Fruit fly (Drosophila melanogaster) whole organism, wandering third instar larva: Measurements from ENCODE around the gene CG1640.

Source experiments
- dsf ChIP-seq: sonication (Bioruptor generic); optimal IDR thresholded peaks from 2 replicates; lab custom pipeline; 2016; ENCODE audit warnings: missing biosample characterization, missing genetic modification characterization, borderline replicate concordance
- psq ChIP-seq: fragments of 200-800 bp; sonication (Bioruptor generic); optimal IDR thresholded peaks from 3 replicates; lab custom pipeline; 2017; ENCODE audit warnings: missing biosample characterization, mild to moderate bottlenecking, missing genetic modification characterization, moderate library complexity

- no peak for TF ChIP-seq psq (GFP tag; lab: Kevin White, UChicago)
- no peak for TF ChIP-seq dsf
Measured at dm6 chrX:13370306-13370705, at the start of gene CG1640.
